Fruit fly (Drosophila melanogaster) whole organism, wandering third instar larva: ENCODE data around the gene Pink1.

Experiments used
- Abd-B ChIP-seq: fragments of >200 bp; optimal IDR thresholded peaks from 2 replicates; lab custom pipeline; 2017; ENCODE audit warnings: missing biosample characterization, missing genetic modification characterization
- CG32264 ChIP-seq: fragments of 200-800 bp; sonication (Bioruptor generic); optimal IDR thresholded peaks from 2 replicates; lab custom pipeline; 2016; ENCODE audit warnings: missing biosample characterization, missing genetic modification characterization
- CG9705 ChIP-seq: fragments of 200-800 bp; sonication (Bioruptor generic); optimal IDR thresholded peaks from 2 replicates; lab custom pipeline; 2018; ENCODE audit warnings: missing biosample characterization, mild to moderate bottlenecking, missing genetic modification characterization
- Dfd ChIP-seq: fragments of >200 bp; optimal IDR thresholded peaks from 2 replicates; lab custom pipeline; 2017; ENCODE audit warnings: missing biosample characterization, missing genetic modification characterization
- Dif ChIP-seq: fragments of 200-275, 200-300 bp; sonication (Bioruptor generic); optimal IDR thresholded peaks from 2 replicates; lab custom pipeline; 2018; ENCODE audit warnings: missing biosample characterization, missing genetic modification characterization; ENCODE audit not compliant: partially characterized antibody
- GATAd ChIP-seq: sonication (Bioruptor generic); optimal IDR thresholded peaks from 2 replicates; lab custom pipeline; 2016; ENCODE audit warnings: missing biosample characterization, missing genetic modification characterization
- HLH106 ChIP-seq: fragments of 200-800 bp; optimal IDR thresholded peaks from 3 replicates; lab custom pipeline; 2019; ENCODE audit warnings: missing biosample characterization, mild to moderate bottlenecking, missing genetic modification characterization, moderate library complexity
- Hnf4 ChIP-seq: fragments of 200-800 bp; sonication (Bioruptor generic); optimal IDR thresholded peaks from 2 replicates; lab custom pipeline; 2016; ENCODE audit warnings: missing biosample characterization, mild to moderate bottlenecking, missing genetic modification characterization
- Hr78 ChIP-seq: fragments of >200 bp; optimal IDR thresholded peaks from 2 replicates; lab custom pipeline; 2017; ENCODE audit warnings: missing biosample characterization, missing genetic modification characterization
- Jra ChIP-seq: sonication (Bioruptor generic); optimal IDR thresholded peaks from 2 replicates; lab custom pipeline; 2016; ENCODE audit warnings: missing biosample characterization, missing genetic modification characterization
- Mio ChIP-seq: sonication (Bioruptor generic); optimal IDR thresholded peaks from 2 replicates; lab custom pipeline; 2016; ENCODE audit warnings: missing biosample characterization, missing genetic modification characterization
- Myc ChIP-seq: fragments of >200 bp; optimal IDR thresholded peaks from 2 replicates; lab custom pipeline; 2017
- N ChIP-seq: fragments of >200 bp; optimal IDR thresholded peaks from 2 replicates; lab custom pipeline; 2018; ENCODE audit warnings: missing biosample characterization, missing external identifiers, missing genetic modification characterization
- OdsH ChIP-seq: fragments of 200-800 bp; sonication (Bioruptor generic); optimal IDR thresholded peaks from 2 replicates; lab custom pipeline; 2016; ENCODE audit warnings: missing biosample characterization, mild to moderate bottlenecking, missing genetic modification characterization
- Rel ChIP-seq, 2 experiments: fragments of 200-800 bp; sonication (Bioruptor generic) in 1 of 2; optimal IDR thresholded peaks; 2 replicates in 1 of 2; 3 replicates in 1 of 2; lab custom pipeline; 2016 to 2019; ENCODE audit warnings: mild to moderate bottlenecking in 2 of 2, missing biosample characterization in 2 of 2, missing genetic modification characterization in 2 of 2, moderate library complexity in 1 of 2
- Sp1 ChIP-seq: fragments of 200-800 bp; sonication (Bioruptor generic); optimal IDR thresholded peaks from 3 replicates; lab custom pipeline; 2019; ENCODE audit warnings: missing biosample characterization, mild to moderate bottlenecking, missing genetic modification characterization, moderate library complexity
- Vsx2 ChIP-seq: fragments of 200-300, 225-300 bp; sonication (Bioruptor generic); optimal IDR thresholded peaks from 2 replicates; lab custom pipeline; 2018; ENCODE audit warnings: missing biosample characterization, missing genetic modification characterization; ENCODE audit not compliant: partially characterized antibody
- br ChIP-seq: fragments of 200-800 bp; sonication (Bioruptor generic); optimal IDR thresholded peaks from 2 replicates; lab custom pipeline; 2016; ENCODE audit warnings: missing biosample characterization, missing genetic modification characterization
- dl ChIP-seq, 2 experiments: fragments of 175-275, 200-275 bp in 1 of 2; fragments of 200-275 bp in 1 of 2; sonication (Bioruptor generic); optimal IDR thresholded peaks; lab custom pipeline; 2018; ENCODE audit warnings: mild to moderate bottlenecking in 2 of 2, missing biosample characterization in 2 of 2, missing genetic modification characterization in 2 of 2, moderate library complexity in 2 of 2; ENCODE audit not compliant: partially characterized antibody in 2 of 2, insufficient read depth in 1 of 2
- dmrt93B ChIP-seq: fragments of 200-800 bp; sonication (Bioruptor generic); optimal IDR thresholded peaks from 2 replicates; lab custom pipeline; 2018; ENCODE audit warnings: missing biosample characterization, mild to moderate bottlenecking, missing genetic modification characterization
- dsf ChIP-seq: sonication (Bioruptor generic); optimal IDR thresholded peaks from 2 replicates; lab custom pipeline; 2016; ENCODE audit warnings: missing biosample characterization, missing genetic modification characterization, borderline replicate concordance
- ey ChIP-seq: fragments of 200-800 bp; sonication (Bioruptor generic); optimal IDR thresholded peaks from 2 replicates; lab custom pipeline; 2016; ENCODE audit warnings: missing biosample characterization, missing genetic modification characterization
- foxo ChIP-seq, 2 experiments: fragments of 200-800 bp; sonication (Bioruptor generic); optimal IDR thresholded peaks; 2 replicates in 1 of 2; 3 replicates in 1 of 2; lab custom pipeline; 2016 to 2017; ENCODE audit warnings: missing biosample characterization in 2 of 2, missing genetic modification characterization in 2 of 2
- fru ChIP-seq: fragments of 200-800 bp; sonication (Bioruptor generic); optimal IDR thresholded peaks from 3 replicates; lab custom pipeline; 2016; ENCODE audit warnings: missing biosample characterization, mild to moderate bottlenecking, missing genetic modification characterization
- h ChIP-seq: fragments of 200-800 bp; sonication (Bioruptor generic); optimal IDR thresholded peaks from 3 replicates; lab custom pipeline; 2016; ENCODE audit warnings: missing biosample characterization, mild to moderate bottlenecking, missing genetic modification characterization
- jim ChIP-seq: fragments of 175-275, 200-325 bp; sonication (Bioruptor generic); optimal IDR thresholded peaks from 2 replicates; lab custom pipeline; 2016; ENCODE audit warnings: missing biosample characterization, mild to moderate bottlenecking, missing genetic modification characterization
- lola ChIP-seq: fragments of >200 bp; optimal IDR thresholded peaks from 2 replicates; lab custom pipeline; 2017; ENCODE audit warnings: missing biosample characterization, missing genetic modification characterization
- pan ChIP-seq: fragments of >200 bp; optimal IDR thresholded peaks from 2 replicates; lab custom pipeline; 2017
- psq ChIP-seq: fragments of 200-800 bp; sonication (Bioruptor generic); optimal IDR thresholded peaks from 3 replicates; lab custom pipeline; 2017; ENCODE audit warnings: missing biosample characterization, mild to moderate bottlenecking, missing genetic modification characterization, moderate library complexity
- rgr ChIP-seq: fragments of 200-800 bp; sonication (Bioruptor generic); optimal IDR thresholded peaks from 3 replicates; lab custom pipeline; 2016; ENCODE audit warnings: missing biosample characterization, mild to moderate bottlenecking, missing genetic modification characterization
- sage ChIP-seq: fragments of 200-800 bp; sonication (Bioruptor generic); optimal IDR thresholded peaks from 2 replicates; lab custom pipeline; 2016; ENCODE audit warnings: missing biosample characterization, mild to moderate bottlenecking, missing genetic modification characterization
- sv ChIP-seq: fragments of 200-800 bp; sonication (Bioruptor generic); optimal IDR thresholded peaks from 3 replicates; lab custom pipeline; 2016; ENCODE audit warnings: missing biosample characterization, missing genetic modification characterization
- tai ChIP-seq: sonication (Bioruptor generic); optimal IDR thresholded peaks from 2 replicates; lab custom pipeline; 2016; ENCODE audit warnings: missing biosample characterization, missing genetic modification characterization
- usp ChIP-seq: fragments of >200 bp; optimal IDR thresholded peaks from 2 replicates; lab custom pipeline; 2017; ENCODE audit warnings: missing biosample characterization, missing genetic modification characterization
- woc ChIP-seq: sonication (Bioruptor generic); optimal IDR thresholded peaks from 2 replicates; lab custom pipeline; 2016; ENCODE audit warnings: missing biosample characterization, mild to moderate bottlenecking, missing genetic modification characterization

Gene Pink1

DNA sequence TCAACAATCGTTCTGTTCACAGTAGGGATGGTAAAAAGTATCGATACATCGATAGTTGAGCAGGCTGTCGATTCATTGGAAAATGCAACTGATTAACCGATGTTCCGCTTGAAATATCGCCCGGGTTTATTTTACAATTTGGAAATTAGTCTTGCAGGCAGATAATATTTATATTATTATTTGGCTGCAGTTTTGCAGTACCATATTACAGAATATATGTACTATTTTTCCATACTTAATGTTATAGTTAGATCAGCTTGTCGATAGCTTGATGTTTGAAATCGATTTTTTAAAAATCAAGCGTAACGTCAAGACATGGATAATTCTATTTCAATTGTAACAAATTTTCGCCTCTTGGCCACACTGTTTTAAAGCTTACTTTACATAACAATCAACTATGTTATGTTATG, 11.4 kb downstream of the Pink1 start, which contains the start of gene CG14442 (continued):
- TF ChIP-seq h (GFP tag; lab: Kevin White, UChicago) = peak; percentile 56
- TF ChIP-seq CG9705 (GFP tag; lab: Kevin White, UChicago) = peak; percentile 19
- TF ChIP-seq sage = peak; percentile 45
- TF ChIP-seq HLH106 (tag; lab: Kevin White, UChicago) = peak; percentile 56
- TF ChIP-seq br (GFP tag; lab: Kevin White, UChicago) = peak; percentile 17
- TF ChIP-seq N (GFP tag; lab: Kevin White, UChicago) = no peak
- TF ChIP-seq GATAd (GFP tag; lab: Kevin White, UChicago) = no peak
- TF ChIP-seq Hr78 (GFP tag; lab: Kevin White, UChicago) = no peak

DNA sequence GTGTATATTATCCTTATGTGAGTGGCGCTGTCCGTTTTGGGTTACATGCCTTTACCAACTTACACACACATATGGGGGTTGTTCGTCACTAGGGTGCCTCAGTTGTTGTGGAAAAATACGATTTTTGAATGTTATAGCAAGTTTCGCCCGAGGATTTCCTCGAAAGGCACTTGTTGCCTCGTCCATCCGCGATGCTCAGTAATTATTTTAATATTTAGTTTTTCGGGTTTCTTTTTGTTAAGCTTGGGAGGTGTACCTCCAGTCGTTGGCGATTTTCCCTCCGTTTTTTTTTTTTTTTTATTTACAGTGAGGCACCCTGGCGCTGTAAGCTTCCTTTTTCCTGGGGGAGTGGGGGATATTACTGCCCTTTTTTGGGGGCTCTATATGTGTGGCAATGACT, 12.9 kb downstream of the Pink1 start:
- TF ChIP-seq foxo (GFP tag; optimal IDR thresholded peaks at IDR 0.05; lab: Kevin White, UChicago) (peak in 1 of 2 experiments; percentile 75), Sp1 (peak; percentile 82), N (GFP tag; lab: Kevin White, UChicago) (no peak), Rel (GFP tag; optimal IDR thresholded peaks at IDR 0.05; lab: Kevin White, UChicago) (no peak), Rel (tag; optimal IDR thresholded peaks at IDR 0.05; lab: Kevin White, UChicago) (peak; percentile 28), lola (no peak), rgr (GFP tag; lab: Kevin White, UChicago) (peak; percentile 74), fru (peak; percentile 84), Myc (lab: Kevin White, UChicago) (no peak), Mio (GFP tag; lab: Kevin White, UChicago) (no peak), h (GFP tag; lab: Kevin White, UChicago) (peak; percentile 71), ey (GFP tag; lab: Kevin White, UChicago) (peak; percentile 70), CG32264 (GFP tag; lab: Kevin White, UChicago) (peak; percentile 45), Hnf4 (GFP tag; lab: Kevin White, UChicago) (peak; percentile 28), dl (GFP tag; optimal IDR thresholded peaks at IDR 0.05; lab: Kevin White, UChicago; ENCODE audit: insufficient read depth in 1 of 2, partially characterized antibody in 2 of 2) (no peak), br (GFP tag; lab: Kevin White, UChicago) (peak; percentile 79), woc (peak; percentile 38), HLH106 (tag; lab: Kevin White, UChicago) (peak; percentile 67), OdsH (GFP tag; lab: Kevin White, UChicago) (peak; percentile 67), sv (GFP tag; lab: Kevin White, UChicago) (peak; percentile 28), dmrt93B (GFP tag; lab: Kevin White, UChicago) (peak; percentile 40), CG9705 (GFP tag; lab: Kevin White, UChicago) (peak; percentile 32), dsf (GFP tag; lab: Kevin White, UChicago) (no peak), psq (GFP tag; lab: Kevin White, UChicago) (peak; percentile 30), usp (GFP tag; lab: Kevin White, UChicago) (no peak)

DNA sequence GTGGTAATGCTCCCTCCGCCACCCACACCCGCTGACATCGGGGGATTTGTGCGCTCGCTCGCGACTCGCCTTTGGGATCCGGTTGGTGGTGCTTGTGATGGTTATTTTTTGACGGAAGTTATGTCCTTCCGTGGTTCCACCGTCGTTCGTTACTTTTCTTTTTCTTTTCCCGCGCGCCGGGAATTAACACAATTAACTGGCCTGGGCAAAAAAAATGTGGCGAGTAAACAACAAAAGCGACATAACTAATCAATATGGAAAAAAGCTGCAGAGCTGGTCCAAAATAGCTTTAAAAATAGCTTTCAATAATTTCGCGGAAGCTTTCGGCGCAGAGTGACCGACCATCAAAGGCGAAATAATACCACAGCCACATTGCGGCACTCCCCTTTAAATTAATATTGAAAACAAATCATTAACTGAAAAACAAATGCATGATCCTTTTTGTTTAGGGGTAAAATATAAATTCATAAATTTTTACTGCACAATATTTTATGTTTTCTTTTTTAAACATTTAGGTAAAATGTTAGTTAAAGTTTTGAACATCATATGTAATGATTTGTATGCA, 14.7 kb downstream of the Pink1 start, which contains the start of gene CG14440:
Gene CG14440, minus strand, starts transcription at position 320 of the 565 bp plus-strand sequence.
- no peak for TF ChIP-seq Rel (GFP tag; optimal IDR thresholded peaks at IDR 0.05; lab: Kevin White, UChicago)
- peak; percentile 81 for TF ChIP-seq Rel (tag; optimal IDR thresholded peaks at IDR 0.05; lab: Kevin White, UChicago)
- no peak for TF ChIP-seq dmrt93B (GFP tag; lab: Kevin White, UChicago)

DNA sequence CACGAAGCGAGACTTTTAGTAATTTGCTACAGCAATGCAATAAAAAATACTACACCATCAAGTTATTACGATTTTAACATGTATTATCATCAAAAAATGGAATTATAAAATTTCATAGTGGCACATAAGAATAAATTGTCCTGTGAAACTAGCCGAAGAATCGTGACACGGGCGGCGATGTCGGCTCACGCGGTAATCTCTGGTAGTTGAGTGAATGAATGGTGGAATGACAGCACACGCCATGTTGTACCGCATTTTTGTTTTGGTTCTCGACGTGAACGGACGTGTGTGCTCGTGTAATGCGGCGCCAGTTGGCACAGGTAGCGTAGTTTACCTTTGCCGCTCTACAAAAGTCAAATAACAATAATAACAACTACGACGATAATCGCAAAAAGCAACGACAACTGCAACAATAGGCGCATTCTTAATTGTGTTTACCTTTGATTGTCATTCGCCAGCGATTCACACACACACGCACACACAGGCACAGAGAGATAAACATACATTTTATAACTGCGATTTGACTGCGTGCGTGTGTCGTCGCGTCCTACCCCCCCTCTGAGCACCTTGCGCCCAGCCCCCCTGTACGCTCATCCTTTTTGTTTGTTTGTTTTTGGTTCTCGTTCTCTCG, 15.8 kb downstream of the Pink1 start, which contains the start of gene CG14441:
Gene CG14441, plus strand, starts transcription at position 254 of the 631 bp plus-strand sequence.
- TF ChIP-seq h (GFP tag; lab: Kevin White, UChicago) = peak; percentile 66
- peak in 1 of 2 experiments; percentile 51 for TF ChIP-seq foxo (GFP tag; optimal IDR thresholded peaks at IDR 0.05; lab: Kevin White, UChicago)
- peak; percentile 73 for TF ChIP-seq Sp1
- TF ChIP-seq Vsx2 (GFP tag; lab: Kevin White, UChicago) = no peak
- no peak for TF ChIP-seq Hr78 (GFP tag; lab: Kevin White, UChicago)
- TF ChIP-seq GATAd (GFP tag; lab: Kevin White, UChicago) = no peak
- TF ChIP-seq Dif (GFP tag; lab: Kevin White, UChicago) = no peak
- peak; percentile 93 for TF ChIP-seq woc
- no peak for TF ChIP-seq usp (GFP tag; lab: Kevin White, UChicago)
- TF ChIP-seq Rel (GFP tag; optimal IDR thresholded peaks at IDR 0.05; lab: Kevin White, UChicago) = peak; percentile 57
- TF ChIP-seq Rel (tag; optimal IDR thresholded peaks at IDR 0.05; lab: Kevin White, UChicago) = peak; percentile 21
- no peak for TF ChIP-seq pan (lab: Kevin White, UChicago)
- TF ChIP-seq jim (GFP tag; lab: Kevin White, UChicago) = no peak
- TF ChIP-seq dmrt93B (GFP tag; lab: Kevin White, UChicago) = peak; percentile 3
- peak; percentile 40 for TF ChIP-seq OdsH (GFP tag; lab: Kevin White, UChicago)
- TF ChIP-seq HLH106 (tag; lab: Kevin White, UChicago) = peak; percentile 50
- TF ChIP-seq psq (GFP tag; lab: Kevin White, UChicago) = peak; percentile 69
- TF ChIP-seq Abd-B = no peak
- peak; percentile 57 for TF ChIP-seq br (GFP tag; lab: Kevin White, UChicago)
- peak; percentile 17 for TF ChIP-seq CG9705 (GFP tag; lab: Kevin White, UChicago)
- no peak for TF ChIP-seq Dfd (GFP tag; lab: Kevin White, UChicago)
- peak; percentile 45 for TF ChIP-seq Hnf4 (GFP tag; lab: Kevin White, UChicago)
- TF ChIP-seq Mio (GFP tag; lab: Kevin White, UChicago) = no peak
- peak; percentile 47 for TF ChIP-seq CG32264 (GFP tag; lab: Kevin White, UChicago)
- peak; percentile 21 for TF ChIP-seq sage
- peak; percentile 100 for TF ChIP-seq fru
- no peak for TF ChIP-seq tai (GFP tag; lab: Kevin White, UChicago)
- no peak for TF ChIP-seq dl (GFP tag; optimal IDR thresholded peaks at IDR 0.05; lab: Kevin White, UChicago; ENCODE audit: insufficient read depth in 1 of 2, partially characterized antibody in 2 of 2)
- peak; percentile 39 for TF ChIP-seq ey (GFP tag; lab: Kevin White, UChicago)
- TF ChIP-seq lola = no peak
- TF ChIP-seq Jra (GFP tag; lab: Kevin White, UChicago) = no peak
- peak; percentile 71 for TF ChIP-seq Myc (lab: Kevin White, UChicago)
- TF ChIP-seq rgr (GFP tag; lab: Kevin White, UChicago) = peak; percentile 65
- no peak for TF ChIP-seq N (GFP tag; lab: Kevin White, UChicago)
